Worm (Caenorhabditis elegans): Measurements from ENCODE around the gene anoh-1.

- TF ChIP-seq nhr-77 (tag; optimal IDR thresholded peaks at IDR 0.05) = no peak
- no peak for TF ChIP-seq ama-1 (optimal IDR thresholded peaks at IDR 0.05)
- no peak for TF ChIP-seq nhr-28 (tag; optimal IDR thresholded peaks at IDR 0.05)
- TF ChIP-seq nhr-11 (tag; optimal IDR thresholded peaks at IDR 0.05) = no peak
- TF ChIP-seq ztf-11 (tag; optimal IDR thresholded peaks at IDR 0.05) = no peak
- no peak for TF ChIP-seq rnt-1 (tag; optimal IDR thresholded peaks at IDR 0.05)
- no peak for TF ChIP-seq sox-4 (tag; optimal IDR thresholded peaks at IDR 0.05)
- TF ChIP-seq dsc-1 (tag; optimal IDR thresholded peaks at IDR 0.05) = no peak
These were observed 25.9 kb downstream of the anoh-1 start for ce11 chrIII:13272227-13272626.
